Worm (Caenorhabditis elegans) whole organism, L1 larva: Measurements from ENCODE around the gene M02F4.1.
A peak's percentile ranks its signal among the peaks of the same experiment; 100 is the strongest.

ENCODE experiments used
- C16A3.4 ChIP-seq: fragments of 150-350 bp; optimal IDR thresholded peaks from 2 replicates; lab custom pipeline; 2014; ENCODE audit warnings: missing biosample characterization, missing genetic modification characterization
- F16B12.6 ChIP-seq: fragments of 150-350 bp; optimal IDR thresholded peaks from 2 replicates; lab custom pipeline; 2014; ENCODE audit warnings: missing biosample characterization, missing genetic modification characterization
- ama-1 ChIP-seq: fragments of 150-350 bp; optimal IDR thresholded peaks from 2 replicates; lab custom pipeline; 2014
- blmp-1 ChIP-seq: fragments of 150-350 bp; optimal IDR thresholded peaks from 2 replicates; lab custom pipeline; 2014; ENCODE audit warnings: missing biosample characterization, missing genetic modification characterization
- ceh-8 ChIP-seq: fragments of 200-800 bp; sonication (Bioruptor generic); optimal IDR thresholded peaks from 2 replicates; lab custom pipeline; 2018; ENCODE audit warnings: mild to moderate bottlenecking, missing genetic modification characterization, moderate library complexity, missing compliant biosample characterization
- ceh-82 ChIP-seq, 3 experiments: fragments of 150-350 bp in 1 of 3; sonication (generic microtip) in 2 of 3; optimal IDR thresholded peaks; 2 replicates each; lab custom pipeline; 2014 to 2017; ENCODE audit warnings: missing biosample characterization in 3 of 3, missing genetic modification characterization in 3 of 3
- ceh-88 ChIP-seq: fragments of 200-800 bp; sonication (Bioruptor generic); IDR thresholded peaks from 2 replicates; pipeline ENCODE4 v1.3.6; 2022; ENCODE audit warnings: missing genetic modification characterization, missing compliant biosample characterization
- ceh-90 ChIP-seq: sonication (generic microtip); optimal IDR thresholded peaks from 2 replicates; lab custom pipeline; 2016; ENCODE audit warnings: missing genetic modification characterization, missing compliant biosample characterization
- ces-1 ChIP-seq: fragments of 150-350 bp; optimal IDR thresholded peaks from 2 replicates; lab custom pipeline; 2014; ENCODE audit warnings: missing biosample characterization, missing genetic modification reagents, missing genetic modification characterization
- dsc-1 ChIP-seq: sonication (generic microtip); optimal IDR thresholded peaks from 2 replicates; lab custom pipeline; 2016; ENCODE audit warnings: mild to moderate bottlenecking, missing genetic modification characterization, missing compliant biosample characterization
- efl-1 ChIP-seq, 4 experiments: fragments of 150-350 bp; optimal IDR thresholded peaks in 3 of 4; peaks in 1 of 4; 1 replicate in 1 of 4; 2 replicates in 3 of 4; lab custom pipeline; 2014; ENCODE audit warnings: missing biosample characterization in 2 of 4, missing genetic modification characterization in 2 of 4, missing genetic modification reagents in 2 of 4
- egl-13 ChIP-seq: sonication (generic microtip); optimal IDR thresholded peaks from 2 replicates; lab custom pipeline; 2016; ENCODE audit warnings: missing genotype, missing genetic modification reagents, missing genetic modification characterization, missing compliant biosample characterization
- elt-3 ChIP-seq, 6 experiments: fragments of 150-350 bp in 1 of 6; sonication (generic microtip); optimal IDR thresholded peaks; 2 replicates each; lab custom pipeline; 2017 to 2018; ENCODE audit warnings: missing biosample characterization in 6 of 6, missing genetic modification characterization in 6 of 6, inconsistent platforms in 1 of 6
- ets-5 ChIP-seq: fragments of 200-800 bp; sonication (Bioruptor generic); IDR thresholded peaks from 2 replicates; pipeline ENCODE4 v1.3.6; 2022; ENCODE audit warnings: missing genetic modification characterization, missing compliant biosample characterization
- fkh-10 ChIP-seq: sonication (generic microtip); optimal IDR thresholded peaks from 2 replicates; lab custom pipeline; 2017; ENCODE audit warnings: missing biosample characterization, missing genetic modification reagents, missing genetic modification characterization
- fkh-4 ChIP-seq: sonication (generic microtip); optimal IDR thresholded peaks from 2 replicates; lab custom pipeline; 2016; ENCODE audit warnings: missing compliant biosample characterization, missing genetic modification characterization, borderline replicate concordance
- hlh-4 ChIP-seq: sonication (generic microtip); optimal IDR thresholded peaks from 2 replicates; lab custom pipeline; 2016; ENCODE audit warnings: mild to moderate bottlenecking, missing genetic modification characterization, missing compliant biosample characterization
- hpl-2 ChIP-seq: fragments of 150-350 bp; optimal IDR thresholded peaks from 2 replicates; lab custom pipeline; 2014; ENCODE audit warnings: missing biosample characterization, missing genetic modification reagents, missing genetic modification characterization
- irx-1 ChIP-seq: sonication (generic microtip); optimal IDR thresholded peaks from 2 replicates; lab custom pipeline; 2016; ENCODE audit warnings: missing genetic modification characterization, missing compliant biosample characterization
- jun-1 ChIP-seq: fragments of 150-350 bp; optimal IDR thresholded peaks from 2 replicates; lab custom pipeline; 2014; ENCODE audit warnings: missing biosample characterization, missing genetic modification reagents, missing genetic modification characterization
- lin-13 ChIP-seq: fragments of 150-350 bp; optimal IDR thresholded peaks from 2 replicates; lab custom pipeline; 2014; ENCODE audit warnings: missing biosample characterization, missing genetic modification reagents, missing genetic modification characterization
- lin-14 ChIP-seq: fragments of 200-800 bp; sonication (Bioruptor generic); optimal IDR thresholded peaks from 2 replicates; lab custom pipeline; 2018; ENCODE audit warnings: mild to moderate bottlenecking, missing genetic modification characterization, moderate library complexity, missing compliant biosample characterization
- lin-15B ChIP-seq: fragments of 150-350 bp; sonication (generic microtip); optimal IDR thresholded peaks from 3 replicates; lab custom pipeline; 2014; ENCODE audit warnings: missing biosample characterization, missing genetic modification characterization
- lin-35 ChIP-seq, 2 experiments: fragments of 150-350 bp; optimal IDR thresholded peaks; 2 replicates each; lab custom pipeline; 2014; ENCODE audit warnings: missing biosample characterization in 2 of 2, missing genetic modification characterization in 2 of 2, missing genetic modification reagents in 2 of 2
- lin-39 ChIP-seq: fragments of 150-350 bp; optimal IDR thresholded peaks from 2 replicates; lab custom pipeline; 2014; ENCODE audit warnings: missing biosample characterization, missing genetic modification reagents, missing genetic modification characterization
- mab-9 ChIP-seq: fragments of 200-800 bp; sonication (Bioruptor generic); IDR thresholded peaks from 2 replicates; pipeline ENCODE4 v1.3.6; 2022; ENCODE audit warnings: missing genetic modification reagents, missing genetic modification characterization, missing compliant biosample characterization
- nhr-11 ChIP-seq: fragments of 150-350 bp; optimal IDR thresholded peaks from 2 replicates; lab custom pipeline; 2014; ENCODE audit warnings: missing biosample characterization, missing genetic modification characterization
- nhr-12 ChIP-seq: sonication (generic microtip); optimal IDR thresholded peaks from 2 replicates; lab custom pipeline; 2017; ENCODE audit warnings: missing biosample characterization, missing genetic modification characterization
- nhr-19 ChIP-seq: fragments of 200-800 bp; sonication (Bioruptor generic); conservative IDR thresholded peaks from 2 replicates; pipeline ENCODE4 v1.3.6; 2022; ENCODE audit warnings: missing genetic modification characterization, missing compliant biosample characterization
- nhr-20 ChIP-seq: sonication (generic microtip); optimal IDR thresholded peaks from 2 replicates; lab custom pipeline; 2016; ENCODE audit warnings: mild to moderate bottlenecking, missing genetic modification characterization, missing compliant biosample characterization
- nhr-28 ChIP-seq: fragments of 150-350 bp; optimal IDR thresholded peaks from 2 replicates; lab custom pipeline; 2014; ENCODE audit warnings: missing biosample characterization, missing genetic modification characterization
- nhr-76 ChIP-seq: sonication (generic microtip); optimal IDR thresholded peaks from 2 replicates; lab custom pipeline; 2017; ENCODE audit warnings: missing biosample characterization, missing genetic modification characterization
- nhr-84 ChIP-seq: sonication (generic microtip); optimal IDR thresholded peaks from 2 replicates; lab custom pipeline; 2017; ENCODE audit warnings: missing biosample characterization, missing genetic modification characterization
- nhr-85 ChIP-seq: sonication (generic microtip); peaks from one replicate; lab custom pipeline; 2016; ENCODE audit warnings: missing genetic modification characterization, inconsistent platforms, missing compliant biosample characterization
- pag-3 ChIP-seq: sonication (generic microtip); optimal IDR thresholded peaks from 2 replicates; lab custom pipeline; 2017; ENCODE audit warnings: missing genetic modification characterization, mild to moderate bottlenecking, missing compliant biosample characterization, antibody characterized with exemption, borderline replicate concordance; ENCODE audit not compliant: insufficient read depth
- pax-3 ChIP-seq: fragments of 200-800 bp; sonication (Bioruptor generic); optimal IDR thresholded peaks from 2 replicates; lab custom pipeline; 2018; ENCODE audit warnings: mild to moderate bottlenecking, missing genetic modification characterization, moderate library complexity, missing compliant biosample characterization
- pqm-1 ChIP-seq: sonication (generic microtip); optimal IDR thresholded peaks from 3 replicates; lab custom pipeline; 2017; ENCODE audit warnings: missing biosample characterization, missing genetic modification characterization
- rnt-1 ChIP-seq: sonication (generic microtip); optimal IDR thresholded peaks from 2 replicates; lab custom pipeline; 2016; ENCODE audit warnings: mild to moderate bottlenecking, missing genetic modification characterization, moderate library complexity, missing compliant biosample characterization
- sptf-1 ChIP-seq: fragments of 150-350 bp; optimal IDR thresholded peaks from 2 replicates; lab custom pipeline; 2014; ENCODE audit warnings: missing biosample characterization, missing genetic modification characterization
- sup-37 ChIP-seq: fragments of 200-800 bp; sonication (Bioruptor generic); optimal IDR thresholded peaks from 2 replicates; lab custom pipeline; 2018; ENCODE audit warnings: mild to moderate bottlenecking, missing genetic modification characterization, missing compliant biosample characterization
- swsn-7 ChIP-seq: sonication (generic microtip); optimal IDR thresholded peaks from 2 replicates; lab custom pipeline; 2016; ENCODE audit warnings: missing genetic modification characterization, missing compliant biosample characterization
- tlp-1 ChIP-seq: fragments of 150-350 bp; optimal IDR thresholded peaks from 2 replicates; lab custom pipeline; 2014; ENCODE audit warnings: missing biosample characterization, missing genetic modification characterization
- unc-130 ChIP-seq: fragments of 150-350 bp; optimal IDR thresholded peaks from 2 replicates; lab custom pipeline; 2017; ENCODE audit warnings: missing biosample characterization, missing genetic modification characterization, inconsistent platforms
- unc-62 ChIP-seq: fragments of 150-350 bp; optimal IDR thresholded peaks from 2 replicates; lab custom pipeline; 2014; ENCODE audit warnings: missing biosample characterization, missing genetic modification reagents, missing genetic modification characterization
- unc-86 ChIP-seq: sonication (generic microtip); optimal IDR thresholded peaks from 2 replicates; lab custom pipeline; 2016; ENCODE audit warnings: missing genetic modification characterization, missing compliant biosample characterization
- xbp-1 ChIP-seq: sonication (generic microtip); optimal IDR thresholded peaks from 2 replicates; lab custom pipeline; 2016; ENCODE audit warnings: missing genetic modification characterization, missing compliant biosample characterization
- zip-4 ChIP-seq: fragments of 200-800 bp; sonication (Bioruptor generic); optimal IDR thresholded peaks from 2 replicates; lab custom pipeline; 2018; ENCODE audit warnings: mild to moderate bottlenecking, missing genetic modification characterization, moderate library complexity, missing compliant biosample characterization
- ztf-4 ChIP-seq: fragments of 150-350 bp; optimal IDR thresholded peaks from 2 replicates; lab custom pipeline; 2014; ENCODE audit warnings: missing biosample characterization, missing genetic modification characterization

Gene M02F4.1

ce11 chrX:3025145-3025544 is 3.8 kb downstream of the M02F4.1 start (continued):
- TF ChIP-seq sup-37 (no peak), fkh-4 (tag; lab: Kevin White, UChicago) (no peak), ces-1 (no peak), egl-13 (tag; lab: Kevin White, UChicago) (no peak), nhr-76 (tag; lab: Kevin White, UChicago) (no peak), lin-15B (no peak), ets-5 (no peak)

ce11 chrX:3024637-3025113 is 4.3 kb downstream of the M02F4.1 start, which contains the start of gene aqp-7:
aqp-7 (plus strand) TSS chrX:3025063.
- TF ChIP-seq pag-3 (tag; lab: Kevin White, UChicago) (no peak), fkh-10 (GFP tag; lab: Kevin White, UChicago) (peak; percentile 22), efl-1 (optimal IDR thresholded peaks at IDR 0.05; lab: Kevin White, UChicago) (no peak), efl-1 (GFP tag; optimal IDR thresholded peaks at IDR 0.05 in 1 of 2; lab: Kevin White, UChicago) (peak in 1 of 2 experiments; percentile 8), egl-13 (tag; lab: Kevin White, UChicago) (peak; percentile 11), lin-14 (GFP tag; lab: Kevin White, UChicago) (peak; percentile 52)

ce11 chrX:3023552-3024183 is 5.3 kb downstream of the M02F4.1 start:
- TF ChIP-seq sup-37 (no peak), swsn-7 (tag; lab: Kevin White, UChicago) (peak; percentile 19), pax-3 (no peak), ceh-82 (tag; optimal IDR thresholded peaks at IDR 0.05; lab: Kevin White, UChicago) (peak in 1 of 3 experiments; percentile 39), nhr-76 (tag; lab: Kevin White, UChicago) (no peak), lin-13 (no peak), nhr-28 (no peak), ztf-4 (tag; lab: Kevin White, UChicago) (peak; percentile 19), ama-1 (lab: Kevin White, UChicago) (no peak), nhr-84 (no peak), lin-35 (GFP tag; optimal IDR thresholded peaks at IDR 0.05; lab: Kevin White, UChicago) (peak in 1 of 2 experiments; percentile 0), nhr-11 (no peak), zip-4 (GFP tag; lab: Kevin White, UChicago) (no peak), xbp-1 (tag; lab: Kevin White, UChicago) (no peak), unc-86 (no peak), ets-5 (no peak), C16A3.4 (tag; lab: Kevin White, UChicago) (no peak), lin-39 (tag; lab: Kevin White, UChicago) (no peak), nhr-12 (no peak), unc-130 (tag; lab: Kevin White, UChicago) (peak; percentile 25), ceh-88 (no peak), F16B12.6 (tag; lab: Kevin White, UChicago) (no peak), nhr-85 (tag; lab: Kevin White, UChicago) (peak; percentile 17), elt-3 (tag; optimal IDR thresholded peaks at IDR 0.05; lab: Kevin White, UChicago) (no peak), blmp-1 (tag; lab: Kevin White, UChicago) (no peak), nhr-20 (tag; lab: Kevin White, UChicago) (peak; percentile 55), jun-1 (tag; lab: Kevin White, UChicago) (no peak), nhr-19 (GFP tag; lab: Robert Waterston, UW) (peak; percentile 69), hpl-2 (GFP tag; lab: Kevin White, UChicago) (no peak), sptf-1 (tag; lab: Kevin White, UChicago) (no peak), mab-9 (GFP tag; lab: Robert Waterston, UW) (no peak), irx-1 (tag; lab: Kevin White, UChicago) (no peak), tlp-1 (no peak), ceh-8 (GFP tag; lab: Kevin White, UChicago) (no peak), ceh-90 (no peak), rnt-1 (peak; percentile 38), pqm-1 (no peak), hlh-4 (no peak), dsc-1 (peak; percentile 68), unc-62 (GFP tag; lab: Kevin White, UChicago) (no peak)
